Worm (Caenorhabditis elegans) whole organism, L1 larva: ENCODE measurements around the gene dod-23.

ENCODE experiments used
- alr-1 ChIP-seq: fragments of 200-800 bp; sonication (Bioruptor generic); optimal IDR thresholded peaks from 2 replicates; lab custom pipeline; 2018; ENCODE audit warnings: borderline replicate concordance, mild to moderate bottlenecking, missing genetic modification characterization, missing compliant biosample characterization
- aly-2 ChIP-seq: fragments of 150-350 bp; optimal IDR thresholded peaks from 2 replicates; lab custom pipeline; 2014; ENCODE audit warnings: missing biosample characterization, missing genetic modification characterization
- ces-1 ChIP-seq: fragments of 150-350 bp; optimal IDR thresholded peaks from 2 replicates; lab custom pipeline; 2014; ENCODE audit warnings: missing biosample characterization, missing genetic modification reagents, missing genetic modification characterization
- lin-13 ChIP-seq: fragments of 150-350 bp; optimal IDR thresholded peaks from 2 replicates; lab custom pipeline; 2014; ENCODE audit warnings: missing biosample characterization, missing genetic modification reagents, missing genetic modification characterization
- lin-39 ChIP-seq: fragments of 150-350 bp; optimal IDR thresholded peaks from 2 replicates; lab custom pipeline; 2014; ENCODE audit warnings: missing biosample characterization, missing genetic modification reagents, missing genetic modification characterization
- mdl-1 ChIP-seq, 2 experiments: fragments of 150-350 bp; optimal IDR thresholded peaks; 2 replicates each; lab custom pipeline; 2014 to 2017; ENCODE audit warnings: missing biosample characterization in 2 of 2, missing genetic modification characterization in 2 of 2, inconsistent platforms in 1 of 2
- nhr-90 ChIP-seq: sonication (generic microtip); optimal IDR thresholded peaks from 2 replicates; lab custom pipeline; 2016; ENCODE audit warnings: mild to moderate bottlenecking, missing genetic modification characterization, missing compliant biosample characterization; ENCODE audit not compliant: poor library complexity
- unc-62 ChIP-seq: fragments of 150-350 bp; optimal IDR thresholded peaks from 2 replicates; lab custom pipeline; 2014; ENCODE audit warnings: missing biosample characterization, missing genetic modification reagents, missing genetic modification characterization
- unc-98 ChIP-seq: fragments of 200-800 bp; sonication (Bioruptor generic); IDR thresholded peaks from 2 replicates; pipeline ENCODE4 v1.3.6; 2022; ENCODE audit warnings: missing genetic modification characterization, missing compliant biosample characterization

- no peak for TF ChIP-seq lin-39 (tag; lab: Kevin White, UChicago)
- no peak for TF ChIP-seq alr-1 (tag; lab: Kevin White, UChicago)
- no peak for TF ChIP-seq unc-98 (GFP tag; lab: Robert Waterston, UW)
- TF ChIP-seq aly-2: no peak
- no peak for TF ChIP-seq lin-13 (GFP tag; lab: Kevin White, UChicago)
- TF ChIP-seq unc-62 (GFP tag; lab: Kevin White, UChicago): no peak
- TF ChIP-seq nhr-90 (tag; lab: Kevin White, UChicago): no peak
- TF ChIP-seq ces-1 (GFP tag; lab: Kevin White, UChicago): no peak
- TF ChIP-seq mdl-1 (tag; optimal IDR thresholded peaks at IDR 0.05; lab: Kevin White, UChicago): no peak
These were observed 21.9 kb upstream of the dod-23 start for ce11 chrII:8420775-8421388.
